Fruit fly (Drosophila melanogaster) whole organism, wandering third instar larva: ENCODE data around the gene Clc.
A peak's percentile ranks its signal among the peaks of the same experiment; 100 is the strongest.

Experiments
- Abd-B ChIP-seq: fragments of >200 bp; optimal IDR thresholded peaks from 2 replicates; lab custom pipeline; 2017; ENCODE audit warnings: missing biosample characterization, missing genetic modification characterization
- CG32264 ChIP-seq: fragments of 200-800 bp; sonication (Bioruptor generic); optimal IDR thresholded peaks from 2 replicates; lab custom pipeline; 2016; ENCODE audit warnings: missing biosample characterization, missing genetic modification characterization
- CG9705 ChIP-seq: fragments of 200-800 bp; sonication (Bioruptor generic); optimal IDR thresholded peaks from 2 replicates; lab custom pipeline; 2018; ENCODE audit warnings: missing biosample characterization, mild to moderate bottlenecking, missing genetic modification characterization
- CrebA ChIP-seq: fragments of 200-800 bp; sonication (Bioruptor generic); optimal IDR thresholded peaks from 2 replicates; lab custom pipeline; 2016; ENCODE audit warnings: missing biosample characterization, mild to moderate bottlenecking, missing genetic modification characterization, borderline replicate concordance
- Dfd ChIP-seq: fragments of >200 bp; optimal IDR thresholded peaks from 2 replicates; lab custom pipeline; 2017; ENCODE audit warnings: missing biosample characterization, missing genetic modification characterization
- Dif ChIP-seq: fragments of 200-275, 200-300 bp; sonication (Bioruptor generic); optimal IDR thresholded peaks from 2 replicates; lab custom pipeline; 2018; ENCODE audit warnings: missing biosample characterization, missing genetic modification characterization; ENCODE audit not compliant: partially characterized antibody
- GATAd ChIP-seq: sonication (Bioruptor generic); optimal IDR thresholded peaks from 2 replicates; lab custom pipeline; 2016; ENCODE audit warnings: missing biosample characterization, missing genetic modification characterization
- HLH106 ChIP-seq: fragments of 200-800 bp; optimal IDR thresholded peaks from 3 replicates; lab custom pipeline; 2019; ENCODE audit warnings: missing biosample characterization, mild to moderate bottlenecking, missing genetic modification characterization, moderate library complexity
- Hnf4 ChIP-seq: fragments of 200-800 bp; sonication (Bioruptor generic); optimal IDR thresholded peaks from 2 replicates; lab custom pipeline; 2016; ENCODE audit warnings: missing biosample characterization, mild to moderate bottlenecking, missing genetic modification characterization
- Hr78 ChIP-seq: fragments of >200 bp; optimal IDR thresholded peaks from 2 replicates; lab custom pipeline; 2017; ENCODE audit warnings: missing biosample characterization, missing genetic modification characterization
- Hr83 ChIP-seq: fragments of 200-300 bp; sonication (Bioruptor generic); optimal IDR thresholded peaks from 2 replicates; lab custom pipeline; 2016; ENCODE audit warnings: missing biosample characterization, mild to moderate bottlenecking, missing genetic modification characterization, moderate library complexity; ENCODE audit not compliant: poor library complexity, severe bottlenecking
- Jra ChIP-seq: sonication (Bioruptor generic); optimal IDR thresholded peaks from 2 replicates; lab custom pipeline; 2016; ENCODE audit warnings: missing biosample characterization, missing genetic modification characterization
- Mio ChIP-seq: sonication (Bioruptor generic); optimal IDR thresholded peaks from 2 replicates; lab custom pipeline; 2016; ENCODE audit warnings: missing biosample characterization, missing genetic modification characterization
- Myc ChIP-seq: fragments of >200 bp; optimal IDR thresholded peaks from 2 replicates; lab custom pipeline; 2017
- N ChIP-seq: fragments of >200 bp; optimal IDR thresholded peaks from 2 replicates; lab custom pipeline; 2018; ENCODE audit warnings: missing biosample characterization, missing external identifiers, missing genetic modification characterization
- OdsH ChIP-seq: fragments of 200-800 bp; sonication (Bioruptor generic); optimal IDR thresholded peaks from 2 replicates; lab custom pipeline; 2016; ENCODE audit warnings: missing biosample characterization, mild to moderate bottlenecking, missing genetic modification characterization
- Sp1 ChIP-seq: fragments of 200-800 bp; sonication (Bioruptor generic); optimal IDR thresholded peaks from 3 replicates; lab custom pipeline; 2019; ENCODE audit warnings: missing biosample characterization, mild to moderate bottlenecking, missing genetic modification characterization, moderate library complexity
- Vsx2 ChIP-seq: fragments of 200-300, 225-300 bp; sonication (Bioruptor generic); optimal IDR thresholded peaks from 2 replicates; lab custom pipeline; 2018; ENCODE audit warnings: missing biosample characterization, missing genetic modification characterization; ENCODE audit not compliant: partially characterized antibody
- br ChIP-seq: fragments of 200-800 bp; sonication (Bioruptor generic); optimal IDR thresholded peaks from 2 replicates; lab custom pipeline; 2016; ENCODE audit warnings: missing biosample characterization, missing genetic modification characterization
- brk ChIP-seq: fragments of 200-800 bp; sonication (Bioruptor generic); optimal IDR thresholded peaks from 2 replicates; lab custom pipeline; 2016; ENCODE audit warnings: missing biosample characterization, mild to moderate bottlenecking, missing genetic modification characterization
- dl ChIP-seq, 2 experiments: fragments of 175-275, 200-275 bp in 1 of 2; fragments of 200-275 bp in 1 of 2; sonication (Bioruptor generic); optimal IDR thresholded peaks; lab custom pipeline; 2018; ENCODE audit warnings: mild to moderate bottlenecking in 2 of 2, missing biosample characterization in 2 of 2, missing genetic modification characterization in 2 of 2, moderate library complexity in 2 of 2; ENCODE audit not compliant: partially characterized antibody in 2 of 2, insufficient read depth in 1 of 2
- dmrt93B ChIP-seq: fragments of 200-800 bp; sonication (Bioruptor generic); optimal IDR thresholded peaks from 2 replicates; lab custom pipeline; 2018; ENCODE audit warnings: missing biosample characterization, mild to moderate bottlenecking, missing genetic modification characterization
- dsf ChIP-seq: sonication (Bioruptor generic); optimal IDR thresholded peaks from 2 replicates; lab custom pipeline; 2016; ENCODE audit warnings: missing biosample characterization, missing genetic modification characterization, borderline replicate concordance
- ey ChIP-seq: fragments of 200-800 bp; sonication (Bioruptor generic); optimal IDR thresholded peaks from 2 replicates; lab custom pipeline; 2016; ENCODE audit warnings: missing biosample characterization, missing genetic modification characterization
- foxo ChIP-seq, 2 experiments: fragments of 200-800 bp; sonication (Bioruptor generic); optimal IDR thresholded peaks; 2 replicates in 1 of 2; 3 replicates in 1 of 2; lab custom pipeline; 2016 to 2017; ENCODE audit warnings: missing biosample characterization in 2 of 2, missing genetic modification characterization in 2 of 2
- fru ChIP-seq: fragments of 200-800 bp; sonication (Bioruptor generic); optimal IDR thresholded peaks from 3 replicates; lab custom pipeline; 2016; ENCODE audit warnings: missing biosample characterization, mild to moderate bottlenecking, missing genetic modification characterization
- h ChIP-seq: fragments of 200-800 bp; sonication (Bioruptor generic); optimal IDR thresholded peaks from 3 replicates; lab custom pipeline; 2016; ENCODE audit warnings: missing biosample characterization, mild to moderate bottlenecking, missing genetic modification characterization
- jim ChIP-seq: fragments of 175-275, 200-325 bp; sonication (Bioruptor generic); optimal IDR thresholded peaks from 2 replicates; lab custom pipeline; 2016; ENCODE audit warnings: missing biosample characterization, mild to moderate bottlenecking, missing genetic modification characterization
- psq ChIP-seq: fragments of 200-800 bp; sonication (Bioruptor generic); optimal IDR thresholded peaks from 3 replicates; lab custom pipeline; 2017; ENCODE audit warnings: missing biosample characterization, mild to moderate bottlenecking, missing genetic modification characterization, moderate library complexity
- rgr ChIP-seq: fragments of 200-800 bp; sonication (Bioruptor generic); optimal IDR thresholded peaks from 3 replicates; lab custom pipeline; 2016; ENCODE audit warnings: missing biosample characterization, mild to moderate bottlenecking, missing genetic modification characterization
- sage ChIP-seq: fragments of 200-800 bp; sonication (Bioruptor generic); optimal IDR thresholded peaks from 2 replicates; lab custom pipeline; 2016; ENCODE audit warnings: missing biosample characterization, mild to moderate bottlenecking, missing genetic modification characterization
- tai ChIP-seq: sonication (Bioruptor generic); optimal IDR thresholded peaks from 2 replicates; lab custom pipeline; 2016; ENCODE audit warnings: missing biosample characterization, missing genetic modification characterization
- usp ChIP-seq: fragments of >200 bp; optimal IDR thresholded peaks from 2 replicates; lab custom pipeline; 2017; ENCODE audit warnings: missing biosample characterization, missing genetic modification characterization
- woc ChIP-seq: sonication (Bioruptor generic); optimal IDR thresholded peaks from 2 replicates; lab custom pipeline; 2016; ENCODE audit warnings: missing biosample characterization, mild to moderate bottlenecking, missing genetic modification characterization

The Clc gene

DNA sequence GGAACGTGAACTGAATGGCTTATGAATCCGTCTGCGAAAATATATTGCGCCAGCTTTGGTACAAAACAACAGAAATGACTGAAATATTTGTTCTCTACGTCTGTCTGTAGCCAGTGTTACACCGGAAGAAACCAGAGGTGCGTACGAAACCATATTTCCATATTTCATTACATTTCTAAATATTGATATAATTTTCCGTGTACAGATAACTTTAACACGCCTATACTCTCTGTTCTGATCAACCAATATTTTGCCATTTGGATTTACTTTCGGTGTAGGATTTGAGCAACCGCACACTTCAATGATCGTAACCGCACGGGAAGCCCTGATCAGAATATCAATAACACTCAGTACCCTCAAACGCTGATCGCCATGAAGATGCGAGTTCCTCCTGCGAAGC is 46.1 kb upstream of the Clc start (continued):
- TF ChIP-seq usp (GFP tag; lab: Kevin White, UChicago): no peak

DNA sequence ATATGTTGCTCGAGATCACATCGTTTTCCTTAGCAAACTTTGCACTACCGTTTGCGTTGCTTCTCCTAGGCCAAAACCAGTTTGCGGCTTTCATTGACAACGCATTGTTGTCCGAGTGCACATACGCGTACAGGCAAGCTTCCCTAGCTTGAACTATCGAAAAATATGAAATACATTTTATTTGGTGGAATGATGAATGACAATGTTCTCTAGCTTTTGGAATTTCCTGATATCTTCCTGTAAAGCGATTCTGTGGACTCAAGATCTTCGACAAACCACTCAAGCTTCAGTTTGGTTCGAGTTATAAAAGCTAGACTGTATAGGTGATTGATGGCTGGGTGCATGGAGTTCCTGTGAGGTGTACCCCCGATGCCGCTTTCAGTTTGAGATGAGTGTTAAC is 45.0 kb upstream of the Clc start:
- TF ChIP-seq GATAd (no peak), br (GFP tag; lab: Kevin White, UChicago) (peak; percentile 19), h (peak; percentile 41), OdsH (GFP tag; lab: Kevin White, UChicago) (peak; percentile 11), N (GFP tag; lab: Kevin White, UChicago) (no peak), Hr78 (GFP tag; lab: Kevin White, UChicago) (no peak), foxo (GFP tag; optimal IDR thresholded peaks at IDR 0.05; lab: Kevin White, UChicago) (peak in 1 of 2 experiments; percentile 38), dl (GFP tag; optimal IDR thresholded peaks at IDR 0.05; lab: Kevin White, UChicago; ENCODE audit: insufficient read depth in 1 of 2, partially characterized antibody in 2 of 2) (no peak), sage (GFP tag; lab: Kevin White, UChicago) (no peak), Hr83 (no peak), CG9705 (GFP tag; lab: Kevin White, UChicago) (no peak), rgr (GFP tag; lab: Kevin White, UChicago) (peak; percentile 34), psq (GFP tag; lab: Kevin White, UChicago) (no peak), dmrt93B (GFP tag; lab: Kevin White, UChicago) (no peak), Jra (GFP tag; lab: Kevin White, UChicago) (no peak), Sp1 (GFP tag; lab: Kevin White, UChicago) (no peak), Dfd (no peak), Mio (GFP tag; lab: Kevin White, UChicago) (no peak), fru (GFP tag; lab: Kevin White, UChicago) (peak; percentile 59), Hnf4 (GFP tag; lab: Kevin White, UChicago) (no peak), Dif (GFP tag; lab: Kevin White, UChicago) (no peak), jim (GFP tag; lab: Kevin White, UChicago) (no peak), CrebA (GFP tag; lab: Kevin White, UChicago) (no peak), CG32264 (GFP tag; lab: Kevin White, UChicago) (no peak), tai (GFP tag; lab: Kevin White, UChicago) (no peak), dsf (GFP tag; lab: Kevin White, UChicago) (no peak), usp (GFP tag; lab: Kevin White, UChicago) (no peak), Abd-B (no peak), Vsx2 (GFP tag; lab: Kevin White, UChicago) (no peak), ey (peak; percentile 53), woc (peak; percentile 41), Myc (lab: Kevin White, UChicago) (no peak), HLH106 (tag; lab: Kevin White, UChicago) (peak; percentile 55), brk (GFP tag; lab: Kevin White, UChicago) (no peak)
- TF ChIP-seq, all 38 proteins: peak for 9

DNA sequence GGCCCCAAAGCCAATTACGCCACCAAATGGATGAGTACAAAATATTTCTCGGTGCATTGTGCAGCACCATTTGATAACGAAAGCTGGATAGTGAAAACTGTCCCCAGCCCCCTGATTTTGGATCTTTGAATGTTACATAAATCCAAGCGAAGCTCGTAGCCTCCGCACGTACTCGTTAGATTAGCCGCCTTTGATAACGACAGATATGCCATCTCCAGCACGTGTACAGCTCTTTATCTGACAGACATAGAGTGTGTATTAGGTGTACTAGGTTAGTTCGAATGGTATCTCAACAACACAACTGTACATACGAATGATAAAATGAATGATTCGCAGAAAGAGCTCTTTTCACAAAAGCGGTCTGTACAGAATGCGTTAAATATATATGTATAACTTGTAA is 44.5 kb upstream of the Clc start:
- no peak for TF ChIP-seq rgr (GFP tag; lab: Kevin White, UChicago)
- no peak for TF ChIP-seq h
- no peak for TF ChIP-seq Jra (GFP tag; lab: Kevin White, UChicago)
- TF ChIP-seq tai (GFP tag; lab: Kevin White, UChicago): no peak

DNA sequence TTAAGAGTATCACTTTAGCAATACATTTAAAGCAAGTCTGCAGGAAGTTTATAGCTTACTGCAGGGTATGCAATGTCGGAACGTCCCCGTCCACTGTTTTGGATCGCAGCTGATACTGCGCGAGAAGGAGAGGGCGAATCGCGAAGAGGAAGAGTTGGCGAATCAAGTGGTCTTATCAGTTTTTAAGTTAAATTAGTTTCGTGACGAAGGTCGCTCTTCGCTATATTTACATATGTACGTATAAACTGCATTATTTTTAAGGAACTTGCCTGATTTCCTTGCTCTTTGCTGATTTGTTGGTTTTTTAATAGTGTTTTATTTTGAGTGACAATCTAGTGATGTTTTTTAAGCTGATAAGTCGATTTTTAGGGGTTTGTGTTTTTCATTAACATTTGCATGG is 43.6 kb upstream of the Clc start:
- TF ChIP-seq N (GFP tag; lab: Kevin White, UChicago): no peak
- no peak for TF ChIP-seq Hr83
- no peak for TF ChIP-seq Abd-B
- no peak for TF ChIP-seq ey
- TF ChIP-seq woc: no peak
- no peak for TF ChIP-seq Hr78 (GFP tag; lab: Kevin White, UChicago)
- TF ChIP-seq GATAd: no peak
- TF ChIP-seq CG32264 (GFP tag; lab: Kevin White, UChicago): no peak
- no peak for TF ChIP-seq usp (GFP tag; lab: Kevin White, UChicago)
- no peak for TF ChIP-seq dl (GFP tag; optimal IDR thresholded peaks at IDR 0.05; lab: Kevin White, UChicago; ENCODE audit: insufficient read depth in 1 of 2, partially characterized antibody in 2 of 2)
